Worm (Caenorhabditis elegans) whole organism, L1 larva: ENCODE data around the gene str-236.

Experiments
- F16B12.6 ChIP-seq: fragments of 150-350 bp; optimal IDR thresholded peaks from 2 replicates; lab custom pipeline; 2014; ENCODE audit warnings: missing biosample characterization, missing genetic modification characterization
- ama-1 ChIP-seq: fragments of 150-350 bp; optimal IDR thresholded peaks from 2 replicates; lab custom pipeline; 2014
- blmp-1 ChIP-seq: fragments of 150-350 bp; optimal IDR thresholded peaks from 2 replicates; lab custom pipeline; 2014; ENCODE audit warnings: missing biosample characterization, missing genetic modification characterization
- ceh-63 ChIP-seq: fragments of 200-800 bp; sonication (Bioruptor generic); optimal IDR thresholded peaks from 2 replicates; lab custom pipeline; 2018; ENCODE audit warnings: mild to moderate bottlenecking, missing genetic modification characterization, missing compliant biosample characterization
- ceh-88 ChIP-seq: fragments of 200-800 bp; sonication (Bioruptor generic); IDR thresholded peaks from 2 replicates; pipeline ENCODE4 v1.3.6; 2022; ENCODE audit warnings: missing genetic modification characterization, missing compliant biosample characterization
- ceh-90 ChIP-seq: sonication (generic microtip); optimal IDR thresholded peaks from 2 replicates; lab custom pipeline; 2016; ENCODE audit warnings: missing genetic modification characterization, missing compliant biosample characterization
- ces-1 ChIP-seq: fragments of 150-350 bp; optimal IDR thresholded peaks from 2 replicates; lab custom pipeline; 2014; ENCODE audit warnings: missing biosample characterization, missing genetic modification reagents, missing genetic modification characterization
- dpl-1 ChIP-seq, 3 experiments: fragments of 150-350 bp in 2 of 3; sonication (generic microtip) in 1 of 3; optimal IDR thresholded peaks; 2 replicates each; lab custom pipeline; 2014 to 2017; ENCODE audit warnings: missing biosample characterization in 3 of 3, missing genetic modification characterization in 3 of 3, missing genetic modification reagents in 3 of 3
- efl-1 ChIP-seq, 4 experiments: fragments of 150-350 bp; optimal IDR thresholded peaks in 3 of 4; peaks in 1 of 4; 1 replicate in 1 of 4; 2 replicates in 3 of 4; lab custom pipeline; 2014; ENCODE audit warnings: missing biosample characterization in 2 of 4, missing genetic modification characterization in 2 of 4, missing genetic modification reagents in 2 of 4
- efl-3 ChIP-seq: fragments of 200-800 bp; sonication (Bioruptor generic); optimal IDR thresholded peaks from 2 replicates; lab custom pipeline; 2018; ENCODE audit warnings: mild to moderate bottlenecking, missing genetic modification characterization, missing compliant biosample characterization
- fkh-10 ChIP-seq: sonication (generic microtip); optimal IDR thresholded peaks from 2 replicates; lab custom pipeline; 2017; ENCODE audit warnings: missing biosample characterization, missing genetic modification reagents, missing genetic modification characterization
- fos-1 ChIP-seq: fragments of 150-350 bp; optimal IDR thresholded peaks from 2 replicates; lab custom pipeline; 2014; ENCODE audit warnings: missing biosample characterization, missing genetic modification characterization
- hlh-4 ChIP-seq: sonication (generic microtip); optimal IDR thresholded peaks from 2 replicates; lab custom pipeline; 2016; ENCODE audit warnings: mild to moderate bottlenecking, missing genetic modification characterization, missing compliant biosample characterization
- irx-1 ChIP-seq: sonication (generic microtip); optimal IDR thresholded peaks from 2 replicates; lab custom pipeline; 2016; ENCODE audit warnings: missing genetic modification characterization, missing compliant biosample characterization
- isw-1 ChIP-seq: fragments of 200-800 bp; sonication (Bioruptor generic); IDR thresholded peaks from 2 replicates; pipeline ENCODE4 v1.3.6; 2022; ENCODE audit warnings: missing genetic modification characterization, missing compliant biosample characterization
- lin-13 ChIP-seq: fragments of 150-350 bp; optimal IDR thresholded peaks from 2 replicates; lab custom pipeline; 2014; ENCODE audit warnings: missing biosample characterization, missing genetic modification reagents, missing genetic modification characterization
- lin-15B ChIP-seq: fragments of 150-350 bp; sonication (generic microtip); optimal IDR thresholded peaks from 3 replicates; lab custom pipeline; 2014; ENCODE audit warnings: missing biosample characterization, missing genetic modification characterization
- lin-39 ChIP-seq: fragments of 150-350 bp; optimal IDR thresholded peaks from 2 replicates; lab custom pipeline; 2014; ENCODE audit warnings: missing biosample characterization, missing genetic modification reagents, missing genetic modification characterization
- lir-3 ChIP-seq: sonication (generic microtip); optimal IDR thresholded peaks from 2 replicates; lab custom pipeline; 2016; ENCODE audit warnings: mild to moderate bottlenecking, missing genetic modification characterization, moderate library complexity, missing compliant biosample characterization; ENCODE audit not compliant: poor library complexity
- lsy-2 ChIP-seq, 2 experiments: fragments of 150-350 bp; optimal IDR thresholded peaks; 2 replicates each; lab custom pipeline; 2014; ENCODE audit warnings: missing biosample characterization in 2 of 2, missing genetic modification characterization in 2 of 2
- mdl-1 ChIP-seq, 2 experiments: fragments of 150-350 bp; optimal IDR thresholded peaks; 2 replicates each; lab custom pipeline; 2014 to 2017; ENCODE audit warnings: missing biosample characterization in 2 of 2, missing genetic modification characterization in 2 of 2, inconsistent platforms in 1 of 2
- mef-2 ChIP-seq: fragments of 150-350 bp; optimal IDR thresholded peaks from 2 replicates; lab custom pipeline; 2014; ENCODE audit warnings: missing biosample characterization, missing genetic modification characterization
- mep-1 ChIP-seq: fragments of 150-350 bp; optimal IDR thresholded peaks from 2 replicates; lab custom pipeline; 2014; ENCODE audit warnings: missing biosample characterization, missing genetic modification characterization
- nhr-19 ChIP-seq: fragments of 200-800 bp; sonication (Bioruptor generic); conservative IDR thresholded peaks from 2 replicates; pipeline ENCODE4 v1.3.6; 2022; ENCODE audit warnings: missing genetic modification characterization, missing compliant biosample characterization
- nhr-20 ChIP-seq: sonication (generic microtip); optimal IDR thresholded peaks from 2 replicates; lab custom pipeline; 2016; ENCODE audit warnings: mild to moderate bottlenecking, missing genetic modification characterization, missing compliant biosample characterization
- nhr-237 ChIP-seq: fragments of 150-350 bp; optimal IDR thresholded peaks from 2 replicates; lab custom pipeline; 2014; ENCODE audit warnings: missing biosample characterization, missing genetic modification characterization
- nhr-71 ChIP-seq: sonication (generic microtip); optimal IDR thresholded peaks from 2 replicates; lab custom pipeline; 2016; ENCODE audit warnings: mild to moderate bottlenecking, missing genetic modification characterization, moderate library complexity, missing compliant biosample characterization
- nhr-77 ChIP-seq: fragments of 150-350 bp; optimal IDR thresholded peaks from 2 replicates; lab custom pipeline; 2014; ENCODE audit warnings: missing biosample characterization, missing genetic modification characterization
- nhr-84 ChIP-seq: sonication (generic microtip); optimal IDR thresholded peaks from 2 replicates; lab custom pipeline; 2017; ENCODE audit warnings: missing biosample characterization, missing genetic modification characterization
- nhr-90 ChIP-seq: sonication (generic microtip); optimal IDR thresholded peaks from 2 replicates; lab custom pipeline; 2016; ENCODE audit warnings: mild to moderate bottlenecking, missing genetic modification characterization, missing compliant biosample characterization; ENCODE audit not compliant: poor library complexity
- pax-3 ChIP-seq: fragments of 200-800 bp; sonication (Bioruptor generic); optimal IDR thresholded peaks from 2 replicates; lab custom pipeline; 2018; ENCODE audit warnings: mild to moderate bottlenecking, missing genetic modification characterization, moderate library complexity, missing compliant biosample characterization
- pqm-1 ChIP-seq: sonication (generic microtip); optimal IDR thresholded peaks from 3 replicates; lab custom pipeline; 2017; ENCODE audit warnings: missing biosample characterization, missing genetic modification characterization
- snpc-4 ChIP-seq: fragments of 150-350 bp; optimal IDR thresholded peaks from 2 replicates; lab custom pipeline; 2014; ENCODE audit warnings: missing biosample characterization, missing genetic modification characterization
- sox-4 ChIP-seq: sonication (generic microtip); optimal IDR thresholded peaks from 2 replicates; lab custom pipeline; 2016; ENCODE audit warnings: missing genetic modification characterization, missing compliant biosample characterization
- sptf-1 ChIP-seq: fragments of 150-350 bp; optimal IDR thresholded peaks from 2 replicates; lab custom pipeline; 2014; ENCODE audit warnings: missing biosample characterization, missing genetic modification characterization
- unc-30 ChIP-seq: sonication (generic microtip); optimal IDR thresholded peaks from 2 replicates; lab custom pipeline; 2017; ENCODE audit warnings: missing biosample characterization, missing genetic modification characterization
- unc-86 ChIP-seq: sonication (generic microtip); optimal IDR thresholded peaks from 2 replicates; lab custom pipeline; 2016; ENCODE audit warnings: missing genetic modification characterization, missing compliant biosample characterization
- vab-15 ChIP-seq: sonication (generic microtip); optimal IDR thresholded peaks from 2 replicates; lab custom pipeline; 2017; ENCODE audit warnings: missing genotype, mild to moderate bottlenecking, missing genetic modification characterization, missing compliant biosample characterization
- xbp-1 ChIP-seq: sonication (generic microtip); optimal IDR thresholded peaks from 2 replicates; lab custom pipeline; 2016; ENCODE audit warnings: missing genetic modification characterization, missing compliant biosample characterization
- zag-1 ChIP-seq: fragments of 150-350 bp; optimal IDR thresholded peaks from 2 replicates; lab custom pipeline; 2014; ENCODE audit warnings: missing biosample characterization, missing genetic modification characterization
- zip-4 ChIP-seq: fragments of 200-800 bp; sonication (Bioruptor generic); optimal IDR thresholded peaks from 2 replicates; lab custom pipeline; 2018; ENCODE audit warnings: mild to moderate bottlenecking, missing genetic modification characterization, moderate library complexity, missing compliant biosample characterization

str-236 gene

DNA sequence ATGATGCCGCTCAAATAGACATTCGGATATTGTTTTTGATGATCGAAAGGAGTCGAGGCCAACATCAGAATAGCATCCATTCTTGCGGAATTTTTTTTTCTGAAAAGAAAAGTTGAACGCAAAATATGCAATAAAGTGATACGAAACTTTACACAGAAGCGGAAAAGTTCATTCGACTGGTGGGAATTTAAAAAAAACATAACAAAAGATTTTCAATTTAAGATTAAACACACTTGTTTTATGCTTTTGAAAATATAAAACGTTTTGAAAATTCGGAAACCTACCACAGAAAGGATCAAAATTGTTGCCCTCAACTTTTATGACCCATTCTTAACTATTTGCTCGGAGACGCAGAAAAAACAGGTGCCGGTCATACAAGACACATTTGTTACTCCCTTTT is 9.1 kb upstream of the str-236 start, which contains the start of gene K02H11.9:
K02H11.9 (minus strand) TSS at position 101 of the 400 bp plus-strand sequence.
- no peak for TF ChIP-seq nhr-20
- TF ChIP-seq sptf-1 = no peak
- TF ChIP-seq xbp-1 (tag; lab: Kevin White, UChicago) = no peak
- TF ChIP-seq ceh-63 (GFP tag; lab: Kevin White, UChicago) = no peak
- no peak for TF ChIP-seq hlh-4 (tag; lab: Kevin White, UChicago)

DNA sequence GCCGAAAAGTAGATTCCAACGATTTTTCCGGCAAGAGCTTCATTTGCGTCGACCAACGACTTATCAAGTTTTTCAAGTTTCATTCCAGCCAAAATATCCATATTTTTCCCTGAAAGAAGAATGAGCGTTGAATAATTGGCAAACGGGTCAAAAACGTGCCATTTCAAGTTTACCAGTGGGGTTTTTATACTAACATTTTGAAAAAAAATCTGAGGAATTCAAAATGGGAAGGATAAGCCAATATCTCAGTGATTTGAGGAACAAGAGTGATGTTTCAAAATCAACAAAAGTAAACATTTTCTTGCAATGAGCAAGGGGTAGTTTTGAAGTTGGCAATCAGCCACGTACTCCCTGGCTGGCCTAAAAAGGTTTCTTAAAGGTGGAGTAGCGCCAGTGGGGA is 6.4 kb upstream of the str-236 start, which contains the start of gene trx-5:
trx-5 (minus strand) TSS at position 101 of the 400 bp plus-strand sequence.
- TF ChIP-seq pqm-1 (tag; lab: Kevin White, UChicago) (no peak), efl-1 (optimal IDR thresholded peaks at IDR 0.05; lab: Kevin White, UChicago) (no peak), efl-1 (GFP tag; optimal IDR thresholded peaks at IDR 0.05 in 1 of 2; lab: Kevin White, UChicago) (peak in 1 of 2 experiments; percentile 23)

DNA sequence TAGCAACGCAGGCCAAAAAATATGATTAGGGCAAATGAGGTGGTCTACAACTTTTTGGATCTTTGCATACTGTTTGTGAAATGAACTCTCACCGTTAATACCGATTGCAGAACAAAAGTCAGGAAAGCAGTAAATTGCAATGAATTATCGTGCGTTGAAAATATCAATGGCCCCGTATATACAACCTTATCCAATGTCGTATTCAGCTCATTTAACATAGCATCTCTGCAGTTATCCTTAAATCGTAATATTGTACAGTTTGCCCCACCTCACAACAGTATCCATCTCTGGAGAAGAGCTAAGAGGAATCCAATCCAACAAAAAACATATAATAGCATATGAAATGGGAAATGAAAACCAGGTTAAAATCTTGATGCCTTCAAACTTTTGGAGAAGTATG is 4.6 kb upstream of the str-236 start:
- TF ChIP-seq vab-15 (tag; lab: Kevin White, UChicago) (no peak), isw-1 (GFP tag; lab: Robert Waterston, UW) (no peak), sox-4 (tag; lab: Kevin White, UChicago) (no peak), unc-30 (tag; lab: Kevin White, UChicago) (no peak), zip-4 (GFP tag; lab: Kevin White, UChicago) (no peak), lin-39 (tag; lab: Kevin White, UChicago) (no peak), mef-2 (no peak), fkh-10 (GFP tag; lab: Kevin White, UChicago) (no peak), sptf-1 (no peak), nhr-71 (no peak), lsy-2 (tag; optimal IDR thresholded peaks at IDR 0.05; lab: Kevin White, UChicago) (no peak), mdl-1 (tag; optimal IDR thresholded peaks at IDR 0.05; lab: Kevin White, UChicago) (no peak), fos-1 (no peak), zag-1 (tag; lab: Kevin White, UChicago) (no peak), ama-1 (lab: Kevin White, UChicago) (no peak), nhr-90 (no peak), ceh-88 (no peak), ceh-63 (GFP tag; lab: Kevin White, UChicago) (no peak)

DNA sequence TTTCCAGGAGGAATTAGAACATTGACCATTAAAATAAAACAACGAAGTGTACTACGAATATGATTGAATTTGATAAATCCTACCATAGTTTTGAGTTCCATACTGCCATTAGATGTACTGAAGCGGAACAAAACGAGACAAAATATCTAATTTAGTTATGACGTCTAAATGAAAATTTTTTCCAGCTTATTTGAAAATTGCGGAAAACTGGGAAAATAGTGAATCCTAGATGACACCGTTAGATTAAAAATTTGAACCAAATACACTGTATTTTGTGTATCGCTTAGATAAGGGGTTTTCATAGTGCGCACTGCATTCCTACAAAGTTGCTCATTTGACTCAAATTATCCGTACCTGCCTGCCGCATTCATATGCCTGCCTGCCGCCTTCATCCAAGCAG is 3.3 kb upstream of the str-236 start, which contains the start of gene K02H11.4:
K02H11.4 (minus strand) TSS at position 101 of the 400 bp plus-strand sequence.
- TF ChIP-seq vab-15 (tag; lab: Kevin White, UChicago) (no peak), zip-4 (GFP tag; lab: Kevin White, UChicago) (no peak)
- TF ChIP-seq, all 84 proteins: peak for 0

DNA sequence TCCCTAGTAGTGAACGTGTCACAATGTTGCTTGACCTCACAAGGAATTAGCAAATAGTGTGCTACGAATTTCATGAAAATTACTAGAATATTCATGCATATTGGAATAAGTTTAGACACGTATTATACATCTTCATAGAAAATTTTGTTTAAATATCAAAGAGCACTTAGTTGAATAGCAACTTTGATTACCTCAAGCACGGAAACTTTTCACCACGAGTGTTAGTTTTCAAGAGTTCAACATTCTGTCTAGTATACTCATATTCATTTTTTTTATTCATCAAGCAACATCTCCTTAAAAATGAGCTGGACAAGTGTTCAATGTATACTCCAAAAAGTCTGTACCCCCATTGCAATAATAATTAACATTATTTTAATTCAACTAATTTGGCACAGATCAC is 5.4 kb downstream of the str-236 start, which contains the start of gene str-243:
str-243 (plus strand) TSS at position 301 of the 400 bp plus-strand sequence.
- TF ChIP-seq lin-15B (tag; lab: Kevin White, UChicago) (no peak), efl-1 (optimal IDR thresholded peaks at IDR 0.05; lab: Kevin White, UChicago) (no peak), efl-1 (GFP tag; optimal IDR thresholded peaks at IDR 0.05 in 1 of 2; lab: Kevin White, UChicago) (peak in 1 of 2 experiments; percentile 9), snpc-4 (no peak), ceh-90 (tag; lab: Kevin White, UChicago) (no peak), F16B12.6 (no peak)

DNA sequence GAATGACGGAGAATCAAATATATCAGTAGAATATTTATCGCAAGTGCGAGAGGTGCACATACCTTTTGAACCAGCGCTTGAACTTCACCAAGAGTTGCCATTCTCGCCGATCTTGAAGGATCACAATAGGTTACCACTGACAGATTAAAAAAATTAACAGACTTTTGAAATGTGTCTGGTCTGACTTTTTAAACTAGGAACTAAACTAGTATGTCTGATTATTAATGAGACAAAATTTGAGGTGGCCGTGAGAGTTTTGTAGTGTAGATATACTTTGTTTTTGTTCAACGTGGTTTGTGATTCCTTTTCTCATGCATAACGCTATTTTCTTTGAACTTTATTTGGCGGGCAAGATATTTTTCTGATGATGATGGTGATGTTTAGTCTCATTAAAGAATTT is 6.0 kb downstream of the str-236 start, which contains the start of gene str-240:
str-240 (minus strand) TSS at position 101 of the 400 bp plus-strand sequence.
- TF ChIP-seq mep-1 (tag; lab: Kevin White, UChicago) (no peak), nhr-77 (tag; lab: Kevin White, UChicago) (no peak), nhr-90 (no peak), nhr-84 (tag; lab: Kevin White, UChicago) (no peak), unc-86 (tag; lab: Kevin White, UChicago) (no peak), fos-1 (no peak), lir-3 (tag; lab: Kevin White, UChicago) (no peak), efl-3 (GFP tag; lab: Kevin White, UChicago) (no peak), pax-3 (tag; lab: Kevin White, UChicago) (no peak), isw-1 (GFP tag; lab: Robert Waterston, UW) (no peak), blmp-1 (tag; lab: Kevin White, UChicago) (no peak), nhr-19 (GFP tag; lab: Robert Waterston, UW) (no peak), dpl-1 (GFP tag; optimal IDR thresholded peaks at IDR 0.05; lab: Kevin White, UChicago) (no peak), nhr-20 (no peak), irx-1 (no peak), nhr-237 (tag; lab: Kevin White, UChicago) (no peak), ces-1 (GFP tag; lab: Kevin White, UChicago) (no peak), fkh-10 (GFP tag; lab: Kevin White, UChicago) (no peak), zag-1 (tag; lab: Kevin White, UChicago) (no peak), lin-13 (GFP tag; lab: Kevin White, UChicago) (no peak)
